Fruit fly (Drosophila melanogaster) whole organism: Measurements from ENCODE around the gene Prp3.

Experiments used
- CG8478 ChIP-seq: fragments of >200 bp; optimal IDR thresholded peaks from 2 replicates; lab custom pipeline; 2018; ENCODE audit warnings: inconsistent platforms
- Dll ChIP-seq: fragments of >200 bp; optimal IDR thresholded peaks from 2 replicates; lab custom pipeline; 2017
- EcR ChIP-seq, 2 experiments: fragments of >200 bp; optimal IDR thresholded peaks; 2 replicates each; lab custom pipeline; 2017; ENCODE audit warnings: missing biosample characterization in 2 of 2, missing genetic modification characterization in 2 of 2, missing genetic modification reagents in 2 of 2
- pan ChIP-seq: fragments of >200 bp; optimal IDR thresholded peaks from 2 replicates; lab custom pipeline; 2017
- psq ChIP-seq: fragments of >200 bp; optimal IDR thresholded peaks from 2 replicates; lab custom pipeline; 2017
- usp ChIP-seq: fragments of >200 bp; optimal IDR thresholded peaks from 2 replicates; lab custom pipeline; 2017; ENCODE audit warnings: missing biosample characterization, missing genetic modification characterization, mixed read lengths

Prp3 gene

DNA sequence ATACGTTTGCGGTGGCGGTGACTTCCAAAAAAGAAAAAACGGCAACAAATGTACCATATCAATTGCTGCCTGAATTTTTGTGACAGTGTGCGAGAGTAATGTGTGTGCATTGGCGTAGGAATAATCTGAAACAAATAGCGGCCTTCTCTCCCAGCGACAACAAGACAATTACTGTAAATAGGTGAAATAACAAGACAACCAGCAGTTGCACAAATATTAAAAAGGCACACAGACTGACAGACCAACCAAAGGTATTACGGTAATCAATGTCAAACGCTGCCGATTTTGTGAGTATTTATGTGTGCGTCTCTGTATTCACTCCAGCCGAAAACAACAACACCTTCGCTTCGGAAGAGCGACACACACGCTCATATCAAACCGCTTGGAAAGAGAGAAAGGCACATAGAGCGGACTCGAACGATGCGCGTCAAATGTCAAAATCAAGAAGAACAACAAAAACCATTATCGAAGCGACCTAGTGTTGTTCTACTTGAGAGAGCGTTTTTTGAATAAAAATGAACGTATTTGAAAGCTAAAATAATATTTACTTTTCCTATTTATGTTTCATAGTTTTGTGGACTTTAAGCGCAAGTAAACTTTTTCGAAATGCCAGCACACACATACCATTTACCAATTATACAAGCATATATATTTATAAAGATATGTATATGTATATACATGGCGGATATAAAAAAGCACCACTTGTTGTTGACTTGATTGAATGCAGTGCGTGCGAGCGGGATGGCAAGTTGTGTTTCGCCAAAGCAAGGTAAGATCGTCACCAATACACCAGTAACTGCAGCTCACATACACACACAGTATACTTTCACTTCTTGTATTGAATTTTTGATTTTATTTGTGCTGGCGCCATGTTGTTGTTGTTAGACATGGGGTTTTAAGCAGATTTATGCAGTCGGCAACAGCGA is 3.1 kb upstream of the Prp3 start:
- no peak for TF ChIP-seq Dll (lab: Kevin White, UChicago)
- peak; percentile 37 for TF ChIP-seq CG8478 (lab: Kevin White, UChicago)

DNA sequence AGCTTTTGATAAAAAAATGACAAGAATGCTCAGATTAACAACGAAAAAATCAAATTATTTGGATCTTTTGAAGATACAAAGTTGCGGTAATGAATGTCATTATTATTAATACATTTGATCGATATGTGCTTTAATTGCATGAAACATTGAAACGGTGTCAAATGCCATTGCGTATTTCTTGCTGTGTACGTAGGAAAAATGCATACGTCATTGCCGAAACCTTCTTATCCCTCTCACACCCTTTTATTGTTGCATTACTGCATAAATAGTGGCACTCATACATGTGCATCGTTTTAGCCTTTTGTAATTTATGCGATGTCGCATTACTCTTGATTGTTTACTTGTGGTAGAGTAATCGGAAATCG is 2.4 kb upstream of the Prp3 start:
- TF ChIP-seq EcR (GFP tag; optimal IDR thresholded peaks at IDR 0.05; lab: Kevin White, UChicago) = no peak
- no peak for TF ChIP-seq usp (GFP tag; lab: Kevin White, UChicago)
- no peak for TF ChIP-seq psq
- TF ChIP-seq Dll (lab: Kevin White, UChicago) = no peak
- TF ChIP-seq CG8478 (lab: Kevin White, UChicago) = no peak
- TF ChIP-seq pan (lab: Kevin White, UChicago) = no peak

DNA sequence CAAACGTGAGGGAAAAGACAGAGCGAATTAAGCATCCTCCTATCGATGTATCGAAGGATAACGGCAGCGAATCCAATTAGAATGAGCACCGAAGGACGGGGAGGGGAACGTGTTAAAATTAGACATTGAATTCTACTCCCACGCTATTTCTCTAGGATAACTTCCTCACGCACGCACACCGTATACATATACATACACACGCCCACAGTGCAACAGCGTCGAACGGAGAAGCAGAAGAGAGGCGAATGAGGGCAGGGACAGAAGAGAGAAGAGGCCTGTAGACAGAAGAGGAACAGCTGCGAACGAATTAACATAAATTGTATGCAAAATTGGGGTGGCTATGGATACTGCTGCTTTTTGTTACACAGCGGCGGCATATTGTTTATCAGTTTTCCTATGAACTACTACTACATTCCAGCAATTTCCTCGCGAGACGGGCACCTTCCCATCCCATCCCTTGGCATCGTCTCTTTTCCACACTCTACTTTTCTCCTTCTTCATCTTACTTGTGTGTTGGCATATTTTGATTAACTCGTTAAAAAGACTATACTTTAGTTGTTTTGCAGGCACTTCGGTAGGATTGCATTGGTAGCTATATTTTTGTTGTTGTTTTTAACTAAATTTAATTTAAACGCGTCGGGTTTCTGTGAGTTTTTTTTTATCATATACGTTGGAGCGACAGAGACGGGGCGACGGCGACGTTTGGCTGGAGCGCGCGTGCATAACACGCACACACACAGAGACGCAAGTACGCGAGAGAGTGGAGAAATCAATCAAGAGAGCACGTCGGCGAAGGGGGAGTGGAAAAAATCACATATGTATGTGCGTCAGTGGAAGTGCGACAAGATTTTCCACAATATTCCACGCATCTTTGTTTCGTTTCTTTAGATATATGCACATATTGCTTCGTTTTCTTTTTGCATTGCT is 1.6 kb upstream of the Prp3 start:
- TF ChIP-seq CG8478 (lab: Kevin White, UChicago) (no peak), Dll (lab: Kevin White, UChicago) (no peak), pan (lab: Kevin White, UChicago) (no peak), EcR (GFP tag; optimal IDR thresholded peaks at IDR 0.05; lab: Kevin White, UChicago) (no peak), usp (GFP tag; lab: Kevin White, UChicago) (no peak), psq (no peak)

DNA sequence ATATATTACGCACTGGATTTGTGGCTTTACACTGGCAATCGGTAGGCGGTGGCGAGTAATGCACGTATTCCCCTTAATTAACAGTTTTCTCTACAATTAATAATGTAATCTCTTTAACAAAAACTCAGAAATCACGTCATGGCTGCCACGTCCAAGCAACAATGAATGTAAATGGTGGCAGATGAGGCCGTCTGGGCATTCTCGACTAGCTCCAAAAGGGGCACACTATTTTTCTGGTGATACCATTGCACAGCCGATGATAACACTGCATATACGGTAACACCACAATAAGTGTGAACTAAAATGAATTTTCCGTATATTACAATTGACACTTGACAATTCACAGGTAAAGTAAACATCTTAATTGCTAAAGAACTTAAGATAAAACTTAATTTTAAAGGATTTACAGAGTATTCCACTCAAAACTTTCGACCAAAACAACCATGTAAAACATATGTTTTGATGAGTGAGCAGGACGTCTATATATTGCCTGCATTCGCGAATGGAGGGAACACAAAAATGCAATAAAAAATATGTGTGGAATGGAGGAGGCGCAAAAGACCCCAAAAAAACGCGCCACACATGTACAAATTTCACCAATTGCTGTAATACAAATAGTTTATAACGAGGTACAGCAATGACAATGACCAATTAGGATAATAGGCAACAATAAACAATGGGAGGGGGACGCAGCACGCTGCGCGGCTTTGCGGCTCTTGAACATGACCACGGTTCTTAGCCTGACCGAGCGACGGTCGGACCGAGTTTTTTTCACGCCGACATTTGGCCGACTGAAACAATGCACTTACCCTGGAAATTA is 656 bp upstream of the Prp3 start:
- TF ChIP-seq EcR (GFP tag; optimal IDR thresholded peaks at IDR 0.05; lab: Kevin White, UChicago) (no peak), Dll (lab: Kevin White, UChicago) (no peak), CG8478 (lab: Kevin White, UChicago) (no peak)

DNA sequence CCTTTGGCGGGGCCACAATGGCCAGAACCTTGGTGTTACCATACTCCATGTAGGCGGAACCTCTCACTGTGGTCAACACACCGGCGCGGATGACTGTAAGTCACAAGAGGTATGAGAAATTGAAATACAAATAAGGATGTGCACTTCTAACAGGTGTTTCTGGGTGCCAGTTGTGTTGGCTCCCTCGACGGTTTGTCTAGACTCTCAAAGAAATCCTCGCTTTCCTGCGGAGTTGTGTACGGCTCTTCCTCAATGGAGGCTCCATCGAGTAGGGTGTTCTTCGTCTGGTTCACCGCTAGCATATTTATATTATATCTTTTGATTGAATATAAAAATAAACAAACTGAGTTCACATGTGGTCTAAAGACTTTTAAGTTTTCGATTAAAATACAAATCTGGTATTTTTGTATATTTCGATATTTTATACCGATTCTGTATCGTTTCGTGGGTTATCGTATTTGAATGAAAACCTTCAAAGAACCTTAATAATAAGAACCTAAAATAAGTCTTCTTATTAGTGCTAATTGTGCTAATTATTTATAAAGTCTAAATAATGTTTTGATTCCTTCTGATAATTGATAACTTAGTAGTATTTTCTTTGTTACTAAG is 3.3 kb downstream of the Prp3 start, which contains the start of gene Mtr3:
Gene Mtr3 (minus strand): TSS at position 388 of the 609 bp plus-strand sequence.
- TF ChIP-seq Dll (lab: Kevin White, UChicago) = no peak
- no peak for TF ChIP-seq pan (lab: Kevin White, UChicago)
- TF ChIP-seq psq = no peak
- no peak for TF ChIP-seq EcR (GFP tag; optimal IDR thresholded peaks at IDR 0.05; lab: Kevin White, UChicago)
- TF ChIP-seq usp (GFP tag; lab: Kevin White, UChicago) = no peak
- TF ChIP-seq CG8478 (lab: Kevin White, UChicago) = no peak

DNA sequence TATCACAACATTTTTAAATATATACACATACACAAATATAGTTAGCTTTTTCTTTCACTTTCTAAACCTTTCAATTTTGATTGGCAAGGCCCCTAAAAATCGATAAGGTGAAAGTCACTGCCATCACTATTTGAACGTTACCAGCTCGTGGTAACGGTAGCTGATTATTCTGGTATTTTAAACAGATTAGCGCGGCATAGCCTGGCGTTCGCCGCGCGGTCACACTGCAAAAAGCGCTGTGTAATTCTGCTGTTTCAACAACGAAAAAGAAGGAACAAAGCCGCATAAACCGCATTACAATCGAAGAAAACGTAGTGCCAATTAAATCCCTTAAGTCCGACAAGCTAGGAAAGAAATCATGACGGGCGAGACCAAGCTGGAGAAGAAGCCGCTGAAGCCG is 4.7 kb downstream of the Prp3 start, which contains the start of gene Rpn1:
Gene Rpn1 (plus strand): TSS at position 219 of the 400 bp plus-strand sequence.
- no peak for TF ChIP-seq pan (lab: Kevin White, UChicago)
- no peak for TF ChIP-seq Dll (lab: Kevin White, UChicago)
- TF ChIP-seq usp (GFP tag; lab: Kevin White, UChicago) = no peak
- no peak for TF ChIP-seq EcR (GFP tag; optimal IDR thresholded peaks at IDR 0.05; lab: Kevin White, UChicago)
- no peak for TF ChIP-seq psq
- no peak for TF ChIP-seq CG8478 (lab: Kevin White, UChicago)

DNA sequence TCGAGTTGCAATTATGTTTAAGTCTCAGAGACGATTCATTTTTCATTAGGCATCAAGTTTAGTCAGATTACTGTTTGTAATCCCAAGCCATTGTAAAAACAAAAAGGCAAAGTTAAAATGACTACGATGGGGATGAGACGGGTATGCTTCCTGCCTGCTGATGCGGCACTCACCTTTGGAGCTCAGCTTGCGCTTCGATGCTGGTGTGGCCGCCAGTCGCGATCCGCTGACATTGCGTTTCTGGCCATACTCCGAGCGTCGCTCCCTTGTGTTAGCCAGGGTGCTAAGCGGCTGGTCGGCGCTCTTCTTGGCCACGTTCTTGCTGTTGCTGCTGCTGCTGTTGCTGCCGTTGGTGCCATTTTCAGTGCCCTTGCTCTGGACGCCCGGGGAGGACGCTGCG is 9.9 kb downstream of the Prp3 start:
- no peak for TF ChIP-seq Dll (lab: Kevin White, UChicago)
- no peak for TF ChIP-seq usp (GFP tag; lab: Kevin White, UChicago)
- no peak for TF ChIP-seq CG8478 (lab: Kevin White, UChicago)
- no peak for TF ChIP-seq EcR (GFP tag; optimal IDR thresholded peaks at IDR 0.05; lab: Kevin White, UChicago)
- no peak for TF ChIP-seq pan (lab: Kevin White, UChicago)
- no peak for TF ChIP-seq psq

DNA sequence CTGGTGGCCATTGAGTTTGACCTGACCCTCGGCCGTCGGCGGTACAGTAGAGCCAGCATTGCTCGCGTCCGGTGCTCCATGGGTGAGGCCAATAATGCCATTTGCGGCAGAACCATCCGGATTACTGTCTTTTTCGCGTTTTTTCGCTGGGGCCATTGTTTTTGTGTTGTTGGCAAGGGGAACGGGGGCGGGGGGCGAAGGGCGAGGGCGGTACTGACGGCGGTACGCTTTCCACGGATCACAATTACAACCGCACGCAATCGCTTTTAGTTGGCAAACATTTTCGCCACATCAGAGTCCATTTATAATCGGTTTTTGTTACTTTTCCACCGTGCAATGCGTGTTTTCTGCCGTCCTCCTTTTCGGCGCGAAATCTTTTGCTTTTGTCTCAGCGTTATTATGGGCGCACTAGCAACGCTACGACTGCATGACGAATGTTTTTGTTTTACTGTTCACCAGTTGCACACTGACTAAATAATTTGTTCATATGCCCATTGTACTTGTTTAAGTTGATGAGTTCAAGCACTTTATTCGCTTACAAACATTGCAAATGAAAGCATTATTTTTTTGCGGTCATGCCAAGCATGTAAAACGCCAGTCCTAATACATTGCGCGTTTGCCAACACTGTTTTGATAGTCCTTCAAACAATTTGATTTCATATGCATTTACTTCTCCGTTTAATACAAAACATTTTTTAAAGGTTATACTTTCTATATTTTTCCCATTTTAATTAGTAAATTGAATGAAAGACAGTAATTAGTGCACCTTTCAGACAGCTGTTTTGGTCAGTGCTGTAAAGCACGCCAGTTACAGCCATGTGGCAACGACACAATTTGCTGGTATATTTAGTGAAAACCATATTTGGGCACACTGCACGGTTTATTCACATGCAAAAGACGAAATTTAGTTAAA is 13.0 kb downstream of the Prp3 start, which contains the start of gene Pfdn6:
Gene Pfdn6 (plus strand): TSS at position 839 of the 913 bp plus-strand sequence.
- TF ChIP-seq psq = no peak
- no peak for TF ChIP-seq Dll (lab: Kevin White, UChicago)
- no peak for TF ChIP-seq CG8478 (lab: Kevin White, UChicago)
- TF ChIP-seq pan (lab: Kevin White, UChicago) = no peak
- TF ChIP-seq EcR (GFP tag; optimal IDR thresholded peaks at IDR 0.05; lab: Kevin White, UChicago) = no peak
- no peak for TF ChIP-seq usp (GFP tag; lab: Kevin White, UChicago)

DNA sequence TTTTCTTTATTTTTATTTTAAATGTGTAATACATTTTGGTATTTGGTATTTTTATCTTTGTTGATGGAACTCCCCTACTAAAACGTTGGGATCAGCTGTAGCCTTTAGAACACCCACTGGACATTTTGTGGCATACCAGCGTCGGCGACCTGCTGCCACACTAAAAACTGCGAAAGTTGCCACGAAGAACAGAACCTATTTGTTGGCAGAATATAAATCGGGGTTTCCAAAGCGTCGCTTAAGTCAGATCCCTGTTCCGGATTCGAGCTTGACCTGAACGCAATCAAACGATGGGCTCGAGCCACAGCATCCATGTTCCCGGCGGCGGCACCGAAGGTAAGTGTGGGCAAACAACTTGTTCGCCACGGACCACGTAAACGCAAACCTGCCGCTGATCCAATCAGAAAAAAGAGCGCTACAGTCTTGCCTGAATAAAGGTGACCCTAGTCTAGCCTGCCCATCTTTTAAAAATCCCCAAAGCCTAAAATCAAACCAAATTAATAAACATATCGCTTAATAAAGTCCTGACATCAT is 14.7 kb downstream of the Prp3 start, which contains the start of gene Grasp65:
Gene Grasp65 (plus strand): TSS at position 173 of the 534 bp plus-strand sequence.
- no peak for TF ChIP-seq CG8478 (lab: Kevin White, UChicago)
- TF ChIP-seq EcR (GFP tag; optimal IDR thresholded peaks at IDR 0.05; lab: Kevin White, UChicago) = no peak
